Worm (Caenorhabditis elegans): Measurements from ENCODE around the gene C35D6.4.
"Not testable (repeated sequence)": the region's sequence is repeated elsewhere in the genome, so short reads cannot be mapped to it uniquely, and the experiment has no call there.

DNA sequence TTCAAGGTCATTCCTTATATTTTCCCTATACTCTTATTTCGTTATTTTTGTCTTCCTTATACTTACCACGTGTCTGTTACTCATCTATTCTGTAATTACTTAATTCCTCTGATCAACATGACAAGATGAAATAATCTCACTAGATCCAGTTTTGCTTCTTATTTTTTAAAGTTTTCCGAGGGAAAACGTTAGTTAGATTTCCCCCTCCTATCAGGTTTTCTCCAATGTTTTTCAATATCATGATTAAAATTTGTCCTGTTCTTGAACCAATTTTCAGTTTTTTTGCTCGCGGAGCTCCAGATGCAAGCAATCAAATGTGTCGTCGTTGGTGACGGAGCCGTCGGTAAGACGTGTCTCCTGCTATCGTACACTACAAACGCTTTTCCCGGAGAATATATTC, 42.9 kb upstream of the C35D6.4 start, which contains the start of gene rac-2:
- not testable (repeated sequence) for TF ChIP-seq mep-1 (tag; optimal IDR thresholded peaks at IDR 0.05); nhr-237 (tag; optimal IDR thresholded peaks at IDR 0.05); M03D4.4 (tag; optimal IDR thresholded peaks at IDR 0.05); ztf-11 (tag; optimal IDR thresholded peaks at IDR 0.05); nhr-12 (tag; optimal IDR thresholded peaks at IDR 0.05); ceh-39 (tag; optimal IDR thresholded peaks at IDR 0.05); nhr-76 (tag; optimal IDR thresholded peaks at IDR 0.05); pha-4 (tag; optimal IDR thresholded peaks at IDR 0.05); unc-62 (GFP tag; optimal IDR thresholded peaks at IDR 0.05); zip-8 (tag; optimal IDR thresholded peaks at IDR 0.05); snpc-4 (tag; optimal IDR thresholded peaks at IDR 0.05); unc-39 (tag; optimal IDR thresholded peaks at IDR 0.05)
